Worm (Caenorhabditis elegans): ENCODE data around the gene dhs-21.

- TF ChIP-seq him-1 (tag; optimal IDR thresholded peaks at IDR 0.05) (no peak), W03F9.2 (tag; optimal IDR thresholded peaks at IDR 0.05) (no peak)
Measured at ce11 chrV:12751495-12752050, 18.1 kb upstream of the dhs-21 start, which contains the start of gene C15C8.6.

All from whole organism, L4/young adult.